Worm (Caenorhabditis elegans) whole organism, young adult: Measurements from ENCODE around the gene F44A2.7.

Experiments
- F55B11.4 ChIP-seq: sonication (generic microtip); optimal IDR thresholded peaks from 2 replicates; lab custom pipeline; 2016; ENCODE audit warnings: missing compliant biosample characterization, missing genetic modification characterization, borderline replicate concordance; ENCODE audit not compliant: insufficient read depth
- ceh-40 ChIP-seq: fragments of 200-800 bp; sonication (Bioruptor generic); IDR thresholded peaks from 2 replicates; pipeline ENCODE4 v1.3.6; 2022; ENCODE audit warnings: missing genetic modification characterization, missing compliant biosample characterization
- nfya-2 ChIP-seq: fragments of 200-800 bp; sonication (Bioruptor generic); IDR thresholded peaks from 2 replicates; pipeline ENCODE4 v1.3.6; 2022; ENCODE audit warnings: missing genetic modification reagents, missing genetic modification characterization, missing compliant biosample characterization
- nhr-120 ChIP-seq: fragments of 200-800 bp; sonication (Bioruptor generic); IDR thresholded peaks from 2 replicates; pipeline ENCODE4 v1.3.6; 2022; ENCODE audit warnings: missing genetic modification characterization, missing compliant biosample characterization
- rec-8 ChIP-seq, 2 experiments: sonication (generic microtip); optimal IDR thresholded peaks; 2 replicates each; lab custom pipeline; 2016; ENCODE audit warnings: mild to moderate bottlenecking in 2 of 2, missing genetic modification characterization in 2 of 2, missing genetic modification reagents in 2 of 2, missing genotype in 2 of 2, missing biosample characterization in 1 of 2, missing compliant biosample characterization in 1 of 2, moderate library complexity in 1 of 2
- tbx-9 ChIP-seq: sonication (generic microtip); optimal IDR thresholded peaks from 2 replicates; lab custom pipeline; 2016; ENCODE audit warnings: borderline replicate concordance, missing genetic modification characterization, inconsistent platforms, missing compliant biosample characterization

DNA sequence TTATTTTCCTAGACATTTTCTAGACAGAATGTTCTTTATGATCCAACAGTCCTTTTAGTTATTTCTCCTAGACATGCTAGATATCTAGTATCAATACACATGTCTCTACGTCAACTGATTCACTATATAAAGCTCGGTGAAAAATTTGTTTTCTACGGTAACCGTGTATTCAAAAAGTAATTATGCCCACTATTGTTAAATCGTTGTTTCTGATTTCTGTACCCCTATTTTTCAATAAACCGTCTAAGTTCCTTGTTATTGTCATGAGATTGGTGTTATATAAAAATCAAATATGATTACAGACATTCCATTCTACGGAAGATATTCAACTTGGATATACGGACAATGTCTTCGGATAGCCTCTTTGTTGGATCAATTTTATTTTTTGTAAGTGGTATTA lies 31.7 kb downstream of the F44A2.7 start, which contains the start of gene srx-46:
- no peak for TF ChIP-seq F55B11.4 (tag; lab: Kevin White, UChicago)
- TF ChIP-seq tbx-9 (tag; lab: Kevin White, UChicago), result no peak
- no peak for TF ChIP-seq nfya-2
- no peak for TF ChIP-seq nhr-120 (GFP tag; lab: Robert Waterston, UW)
- no peak for TF ChIP-seq ceh-40
- TF ChIP-seq rec-8 (tag; optimal IDR thresholded peaks at IDR 0.05; lab: Kevin White, UChicago), result no peak
